Worm (Caenorhabditis elegans): ENCODE measurements around the gene vps-16.

DNA sequence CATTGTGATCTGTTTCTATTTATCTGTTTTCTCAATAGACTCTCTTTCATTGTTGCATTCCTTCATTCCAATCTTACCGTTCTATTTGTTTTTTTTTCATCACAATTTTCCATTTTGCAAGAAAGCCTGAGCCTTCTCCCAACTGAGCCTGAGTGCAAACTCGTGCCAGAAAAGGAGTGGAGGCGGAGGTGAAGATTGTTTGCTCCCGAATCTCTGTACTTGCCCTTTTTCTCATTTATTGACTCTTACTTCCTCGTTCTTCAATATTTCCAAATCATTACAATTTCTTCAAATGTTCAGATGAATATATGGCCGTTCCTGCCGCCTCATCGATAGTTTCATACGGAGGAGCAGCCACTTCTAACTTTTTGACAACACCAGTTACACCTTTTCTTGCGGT is 26.2 kb upstream of the vps-16 start, which contains the start of gene let-756:
- TF ChIP-seq ama-1 (optimal IDR thresholded peaks at IDR 0.05) (no peak), hnd-1 (tag; optimal IDR thresholded peaks at IDR 0.05) (no peak), pes-1 (GFP tag; IDR thresholded peaks at IDR 0.05) (no peak), ceh-36 (tag; optimal IDR thresholded peaks at IDR 0.05) (no peak), B0310.2 (tag; optimal IDR thresholded peaks at IDR 0.05) (no peak), aly-1 (tag; optimal IDR thresholded peaks at IDR 0.05) (no peak), tbx-37 (GFP tag; conservative IDR thresholded peaks at IDR 0.05) (no peak), tra-4 (tag; optimal IDR thresholded peaks at IDR 0.05) (no peak), ets-7 (tag; optimal IDR thresholded peaks at IDR 0.05) (no peak), flt-1 (GFP tag; IDR thresholded peaks at IDR 0.05) (no peak), sea-1 (GFP tag; conservative IDR thresholded peaks at IDR 0.05) (no peak)

Measured in whole organism, early embryonic.